Worm (Caenorhabditis elegans) whole organism, L1 larva: ENCODE measurements around the gene R05D3.12.

Source experiments
- C04F5.9 ChIP-seq: sonication (generic microtip); optimal IDR thresholded peaks from 2 replicates; lab custom pipeline; 2016; ENCODE audit warnings: missing genetic modification characterization, missing compliant biosample characterization
- C16A3.4 ChIP-seq: fragments of 150-350 bp; optimal IDR thresholded peaks from 2 replicates; lab custom pipeline; 2014; ENCODE audit warnings: missing biosample characterization, missing genetic modification characterization
- F16B12.6 ChIP-seq: fragments of 150-350 bp; optimal IDR thresholded peaks from 2 replicates; lab custom pipeline; 2014; ENCODE audit warnings: missing biosample characterization, missing genetic modification characterization
- alr-1 ChIP-seq: fragments of 200-800 bp; sonication (Bioruptor generic); optimal IDR thresholded peaks from 2 replicates; lab custom pipeline; 2018; ENCODE audit warnings: borderline replicate concordance, mild to moderate bottlenecking, missing genetic modification characterization, missing compliant biosample characterization
- aly-2 ChIP-seq: fragments of 150-350 bp; optimal IDR thresholded peaks from 2 replicates; lab custom pipeline; 2014; ENCODE audit warnings: missing biosample characterization, missing genetic modification characterization
- ama-1 ChIP-seq: fragments of 150-350 bp; optimal IDR thresholded peaks from 2 replicates; lab custom pipeline; 2014
- ceh-82 ChIP-seq, 3 experiments: fragments of 150-350 bp in 1 of 3; sonication (generic microtip) in 2 of 3; optimal IDR thresholded peaks; 2 replicates each; lab custom pipeline; 2014 to 2017; ENCODE audit warnings: missing biosample characterization in 3 of 3, missing genetic modification characterization in 3 of 3
- ceh-90 ChIP-seq: sonication (generic microtip); optimal IDR thresholded peaks from 2 replicates; lab custom pipeline; 2016; ENCODE audit warnings: missing genetic modification characterization, missing compliant biosample characterization
- ces-1 ChIP-seq: fragments of 150-350 bp; optimal IDR thresholded peaks from 2 replicates; lab custom pipeline; 2014; ENCODE audit warnings: missing biosample characterization, missing genetic modification reagents, missing genetic modification characterization
- elt-2 ChIP-seq: sonication (generic microtip); optimal IDR thresholded peaks from 2 replicates; lab custom pipeline; 2016; ENCODE audit warnings: missing genetic modification characterization, mild to moderate bottlenecking, inconsistent platforms, missing compliant biosample characterization, missing genetic modification reagents
- fkh-10 ChIP-seq: sonication (generic microtip); optimal IDR thresholded peaks from 2 replicates; lab custom pipeline; 2017; ENCODE audit warnings: missing biosample characterization, missing genetic modification reagents, missing genetic modification characterization
- fkh-4 ChIP-seq: sonication (generic microtip); optimal IDR thresholded peaks from 2 replicates; lab custom pipeline; 2016; ENCODE audit warnings: missing compliant biosample characterization, missing genetic modification characterization, borderline replicate concordance
- fkh-8 ChIP-seq: sonication (generic microtip); optimal IDR thresholded peaks from 2 replicates; lab custom pipeline; 2016; ENCODE audit warnings: mild to moderate bottlenecking, missing genetic modification characterization, missing compliant biosample characterization
- fos-1 ChIP-seq: fragments of 150-350 bp; optimal IDR thresholded peaks from 2 replicates; lab custom pipeline; 2014; ENCODE audit warnings: missing biosample characterization, missing genetic modification characterization
- grh-1 ChIP-seq: fragments of 200-800 bp; sonication (Bioruptor generic); IDR thresholded peaks from 2 replicates; pipeline ENCODE4 v1.3.6; 2022; ENCODE audit warnings: missing genetic modification reagents, missing genetic modification characterization, missing compliant biosample characterization
- hlh-17 ChIP-seq: fragments of 200-800 bp; sonication (Bioruptor generic); optimal IDR thresholded peaks from 2 replicates; lab custom pipeline; 2018; ENCODE audit warnings: missing genetic modification characterization, mild to moderate bottlenecking, missing compliant biosample characterization, moderate library complexity, borderline replicate concordance
- hlh-4 ChIP-seq: sonication (generic microtip); optimal IDR thresholded peaks from 2 replicates; lab custom pipeline; 2016; ENCODE audit warnings: mild to moderate bottlenecking, missing genetic modification characterization, missing compliant biosample characterization
- hpl-2 ChIP-seq: fragments of 150-350 bp; optimal IDR thresholded peaks from 2 replicates; lab custom pipeline; 2014; ENCODE audit warnings: missing biosample characterization, missing genetic modification reagents, missing genetic modification characterization
- irx-1 ChIP-seq: sonication (generic microtip); optimal IDR thresholded peaks from 2 replicates; lab custom pipeline; 2016; ENCODE audit warnings: missing genetic modification characterization, missing compliant biosample characterization
- isw-1 ChIP-seq: fragments of 200-800 bp; sonication (Bioruptor generic); IDR thresholded peaks from 2 replicates; pipeline ENCODE4 v1.3.6; 2022; ENCODE audit warnings: missing genetic modification characterization, missing compliant biosample characterization
- jun-1 ChIP-seq: fragments of 150-350 bp; optimal IDR thresholded peaks from 2 replicates; lab custom pipeline; 2014; ENCODE audit warnings: missing biosample characterization, missing genetic modification reagents, missing genetic modification characterization
- lin-13 ChIP-seq: fragments of 150-350 bp; optimal IDR thresholded peaks from 2 replicates; lab custom pipeline; 2014; ENCODE audit warnings: missing biosample characterization, missing genetic modification reagents, missing genetic modification characterization
- lin-14 ChIP-seq: fragments of 200-800 bp; sonication (Bioruptor generic); optimal IDR thresholded peaks from 2 replicates; lab custom pipeline; 2018; ENCODE audit warnings: mild to moderate bottlenecking, missing genetic modification characterization, moderate library complexity, missing compliant biosample characterization
- lin-35 ChIP-seq, 2 experiments: fragments of 150-350 bp; optimal IDR thresholded peaks; 2 replicates each; lab custom pipeline; 2014; ENCODE audit warnings: missing biosample characterization in 2 of 2, missing genetic modification characterization in 2 of 2, missing genetic modification reagents in 2 of 2
- lir-3 ChIP-seq: sonication (generic microtip); optimal IDR thresholded peaks from 2 replicates; lab custom pipeline; 2016; ENCODE audit warnings: mild to moderate bottlenecking, missing genetic modification characterization, moderate library complexity, missing compliant biosample characterization; ENCODE audit not compliant: poor library complexity
- lsy-2 ChIP-seq, 2 experiments: fragments of 150-350 bp; optimal IDR thresholded peaks; 2 replicates each; lab custom pipeline; 2014; ENCODE audit warnings: missing biosample characterization in 2 of 2, missing genetic modification characterization in 2 of 2
- mab-9 ChIP-seq: fragments of 200-800 bp; sonication (Bioruptor generic); IDR thresholded peaks from 2 replicates; pipeline ENCODE4 v1.3.6; 2022; ENCODE audit warnings: missing genetic modification reagents, missing genetic modification characterization, missing compliant biosample characterization
- mdl-1 ChIP-seq, 2 experiments: fragments of 150-350 bp; optimal IDR thresholded peaks; 2 replicates each; lab custom pipeline; 2014 to 2017; ENCODE audit warnings: missing biosample characterization in 2 of 2, missing genetic modification characterization in 2 of 2, inconsistent platforms in 1 of 2
- mef-2 ChIP-seq: fragments of 150-350 bp; optimal IDR thresholded peaks from 2 replicates; lab custom pipeline; 2014; ENCODE audit warnings: missing biosample characterization, missing genetic modification characterization
- mep-1 ChIP-seq: fragments of 150-350 bp; optimal IDR thresholded peaks from 2 replicates; lab custom pipeline; 2014; ENCODE audit warnings: missing biosample characterization, missing genetic modification characterization
- nhr-11 ChIP-seq: fragments of 150-350 bp; optimal IDR thresholded peaks from 2 replicates; lab custom pipeline; 2014; ENCODE audit warnings: missing biosample characterization, missing genetic modification characterization
- nhr-12 ChIP-seq: sonication (generic microtip); optimal IDR thresholded peaks from 2 replicates; lab custom pipeline; 2017; ENCODE audit warnings: missing biosample characterization, missing genetic modification characterization
- nhr-20 ChIP-seq: sonication (generic microtip); optimal IDR thresholded peaks from 2 replicates; lab custom pipeline; 2016; ENCODE audit warnings: mild to moderate bottlenecking, missing genetic modification characterization, missing compliant biosample characterization
- nhr-237 ChIP-seq: fragments of 150-350 bp; optimal IDR thresholded peaks from 2 replicates; lab custom pipeline; 2014; ENCODE audit warnings: missing biosample characterization, missing genetic modification characterization
- nhr-28 ChIP-seq: fragments of 150-350 bp; optimal IDR thresholded peaks from 2 replicates; lab custom pipeline; 2014; ENCODE audit warnings: missing biosample characterization, missing genetic modification characterization
- nhr-47 ChIP-seq: sonication (generic microtip); optimal IDR thresholded peaks from 2 replicates; lab custom pipeline; 2016; ENCODE audit warnings: mild to moderate bottlenecking, missing genetic modification characterization, moderate library complexity, missing compliant biosample characterization
- nhr-71 ChIP-seq: sonication (generic microtip); optimal IDR thresholded peaks from 2 replicates; lab custom pipeline; 2016; ENCODE audit warnings: mild to moderate bottlenecking, missing genetic modification characterization, moderate library complexity, missing compliant biosample characterization
- nhr-76 ChIP-seq: sonication (generic microtip); optimal IDR thresholded peaks from 2 replicates; lab custom pipeline; 2017; ENCODE audit warnings: missing biosample characterization, missing genetic modification characterization
- nhr-85 ChIP-seq: sonication (generic microtip); peaks from one replicate; lab custom pipeline; 2016; ENCODE audit warnings: missing genetic modification characterization, inconsistent platforms, missing compliant biosample characterization
- pag-3 ChIP-seq: sonication (generic microtip); optimal IDR thresholded peaks from 2 replicates; lab custom pipeline; 2017; ENCODE audit warnings: missing genetic modification characterization, mild to moderate bottlenecking, missing compliant biosample characterization, antibody characterized with exemption, borderline replicate concordance; ENCODE audit not compliant: insufficient read depth
- pax-3 ChIP-seq: fragments of 200-800 bp; sonication (Bioruptor generic); optimal IDR thresholded peaks from 2 replicates; lab custom pipeline; 2018; ENCODE audit warnings: mild to moderate bottlenecking, missing genetic modification characterization, moderate library complexity, missing compliant biosample characterization
- rnt-1 ChIP-seq: sonication (generic microtip); optimal IDR thresholded peaks from 2 replicates; lab custom pipeline; 2016; ENCODE audit warnings: mild to moderate bottlenecking, missing genetic modification characterization, moderate library complexity, missing compliant biosample characterization
- snpc-4 ChIP-seq: fragments of 150-350 bp; optimal IDR thresholded peaks from 2 replicates; lab custom pipeline; 2014; ENCODE audit warnings: missing biosample characterization, missing genetic modification characterization
- snu-23 ChIP-seq: sonication (generic microtip); optimal IDR thresholded peaks from 2 replicates; lab custom pipeline; 2016; ENCODE audit warnings: missing genetic modification characterization, missing compliant biosample characterization
- sox-4 ChIP-seq: sonication (generic microtip); optimal IDR thresholded peaks from 2 replicates; lab custom pipeline; 2016; ENCODE audit warnings: missing genetic modification characterization, missing compliant biosample characterization
- sptf-1 ChIP-seq: fragments of 150-350 bp; optimal IDR thresholded peaks from 2 replicates; lab custom pipeline; 2014; ENCODE audit warnings: missing biosample characterization, missing genetic modification characterization
- tlp-1 ChIP-seq: fragments of 150-350 bp; optimal IDR thresholded peaks from 2 replicates; lab custom pipeline; 2014; ENCODE audit warnings: missing biosample characterization, missing genetic modification characterization
- unc-130 ChIP-seq: fragments of 150-350 bp; optimal IDR thresholded peaks from 2 replicates; lab custom pipeline; 2017; ENCODE audit warnings: missing biosample characterization, missing genetic modification characterization, inconsistent platforms
- unc-86 ChIP-seq: sonication (generic microtip); optimal IDR thresholded peaks from 2 replicates; lab custom pipeline; 2016; ENCODE audit warnings: missing genetic modification characterization, missing compliant biosample characterization
- zip-4 ChIP-seq: fragments of 200-800 bp; sonication (Bioruptor generic); optimal IDR thresholded peaks from 2 replicates; lab custom pipeline; 2018; ENCODE audit warnings: mild to moderate bottlenecking, missing genetic modification characterization, moderate library complexity, missing compliant biosample characterization

Gene R05D3.12

DNA sequence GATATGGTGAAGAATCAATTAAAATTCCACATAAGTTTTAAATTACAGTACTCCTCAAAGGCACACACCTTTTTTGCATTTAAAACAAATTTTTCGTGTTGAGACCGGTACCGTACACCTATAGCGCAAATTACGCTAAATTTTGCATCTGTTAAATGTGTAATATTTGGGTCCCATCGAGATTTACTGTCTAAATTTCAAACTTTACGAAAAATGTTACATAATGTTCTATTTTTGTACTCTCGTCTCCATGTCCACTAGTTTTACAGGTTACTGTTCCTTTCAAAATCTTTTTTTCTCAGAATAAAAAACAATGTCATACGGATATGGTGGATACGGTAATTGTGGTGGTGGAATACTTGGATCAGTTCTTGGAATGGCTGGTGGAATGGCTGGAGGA lies 17.7 kb downstream of the R05D3.12 start, which contains the start of gene ZK353.2:
ZK353.2 (plus strand) TSS at position 301 of the 400 bp plus-strand sequence.
- TF ChIP-seq fkh-8 (no peak), unc-130 (tag; lab: Kevin White, UChicago) (no peak), nhr-85 (no peak), C04F5.9 (no peak), nhr-71 (tag; lab: Kevin White, UChicago) (no peak), hlh-4 (tag; lab: Kevin White, UChicago) (no peak), nhr-28 (no peak), sox-4 (no peak), nhr-237 (tag; lab: Kevin White, UChicago) (no peak), unc-86 (tag; lab: Kevin White, UChicago) (no peak), ceh-90 (tag; lab: Kevin White, UChicago) (no peak), nhr-20 (tag; lab: Kevin White, UChicago) (no peak), snpc-4 (tag; lab: Kevin White, UChicago) (no peak), lsy-2 (tag; optimal IDR thresholded peaks at IDR 0.05; lab: Kevin White, UChicago) (no peak), pag-3 (tag; lab: Kevin White, UChicago) (no peak), jun-1 (tag; lab: Kevin White, UChicago) (no peak), fkh-10 (GFP tag; lab: Kevin White, UChicago) (no peak)

DNA sequence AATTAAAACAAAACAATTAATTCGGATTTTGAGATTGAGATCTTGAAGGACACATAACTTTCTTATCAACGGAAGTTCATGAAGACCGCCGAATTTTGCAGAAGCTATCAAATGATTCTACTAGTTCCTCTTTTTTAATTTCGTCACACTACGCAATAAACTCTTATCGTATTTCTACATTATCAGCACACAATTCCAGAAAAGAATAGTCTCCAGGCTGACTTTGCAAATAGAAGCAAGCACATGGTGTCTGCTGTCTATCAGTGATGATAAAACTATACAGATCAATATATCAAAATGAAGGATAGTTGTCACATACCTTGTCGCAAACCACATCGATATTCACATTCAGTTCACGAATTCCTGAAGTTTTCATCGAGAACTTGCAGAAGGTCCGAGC lies 19.7 kb downstream of the R05D3.12 start:
- no peak for TF ChIP-seq aly-2 (tag; lab: Kevin White, UChicago)
- no peak for TF ChIP-seq pax-3
- no peak for TF ChIP-seq mef-2 (tag; lab: Kevin White, UChicago)
- TF ChIP-seq rnt-1 (tag; lab: Kevin White, UChicago), result no peak
- no peak for TF ChIP-seq mab-9 (GFP tag; lab: Robert Waterston, UW)
- TF ChIP-seq ces-1, result no peak
- TF ChIP-seq nhr-47, result no peak
- no peak for TF ChIP-seq unc-86 (tag; lab: Kevin White, UChicago)
- peak in 1 of 2 experiments; percentile 23 for TF ChIP-seq mdl-1 (tag; optimal IDR thresholded peaks at IDR 0.05; lab: Kevin White, UChicago)
- no peak for TF ChIP-seq F16B12.6 (tag; lab: Kevin White, UChicago)
- TF ChIP-seq sptf-1 (tag; lab: Kevin White, UChicago), result no peak
- TF ChIP-seq grh-1 (GFP tag; lab: Robert Waterston, UW), result no peak
- TF ChIP-seq unc-130 (tag; lab: Kevin White, UChicago), result no peak
- no peak for TF ChIP-seq nhr-76 (tag; lab: Kevin White, UChicago)
- TF ChIP-seq lir-3 (tag; lab: Kevin White, UChicago), result no peak
- no peak for TF ChIP-seq fkh-8
- TF ChIP-seq nhr-12 (tag; lab: Kevin White, UChicago), result no peak
- TF ChIP-seq alr-1, result no peak
- no peak for TF ChIP-seq mep-1 (tag; lab: Kevin White, UChicago)
- peak; percentile 44 for TF ChIP-seq jun-1 (tag; lab: Kevin White, UChicago)
- TF ChIP-seq nhr-11 (tag; lab: Kevin White, UChicago), result no peak
- TF ChIP-seq fkh-4 (tag; lab: Kevin White, UChicago), result no peak
- peak; percentile 26 for TF ChIP-seq nhr-20 (tag; lab: Kevin White, UChicago)
- TF ChIP-seq zip-4 (GFP tag; lab: Kevin White, UChicago), result no peak
- TF ChIP-seq hpl-2 (GFP tag; lab: Kevin White, UChicago), result no peak
- TF ChIP-seq ceh-90 (tag; lab: Kevin White, UChicago), result no peak
- no peak for TF ChIP-seq ceh-82 (tag; optimal IDR thresholded peaks at IDR 0.05; lab: Kevin White, UChicago)
- no peak for TF ChIP-seq lsy-2 (tag; optimal IDR thresholded peaks at IDR 0.05; lab: Kevin White, UChicago)
- TF ChIP-seq tlp-1 (tag; lab: Kevin White, UChicago), result peak; percentile 79
- no peak for TF ChIP-seq lin-13
- TF ChIP-seq ama-1, result no peak
- no peak for TF ChIP-seq nhr-85
- TF ChIP-seq lin-14 (GFP tag; lab: Kevin White, UChicago), result peak; percentile 7
- TF ChIP-seq C16A3.4 (tag; lab: Kevin White, UChicago), result no peak
- no peak for TF ChIP-seq sox-4
- TF ChIP-seq elt-2 (tag; lab: Kevin White, UChicago), result peak; percentile 97
- TF ChIP-seq lin-35 (GFP tag; optimal IDR thresholded peaks at IDR 0.05; lab: Kevin White, UChicago), result no peak
- TF ChIP-seq pag-3 (tag; lab: Kevin White, UChicago), result no peak
- TF ChIP-seq nhr-71 (tag; lab: Kevin White, UChicago), result peak; percentile 11
- TF ChIP-seq fos-1 (tag; lab: Kevin White, UChicago), result no peak
- TF ChIP-seq isw-1 (GFP tag; lab: Robert Waterston, UW), result no peak
- TF ChIP-seq hlh-17 (GFP tag; lab: Kevin White, UChicago), result no peak
- no peak for TF ChIP-seq snu-23 (GFP tag; lab: Kevin White, UChicago)
- TF ChIP-seq irx-1 (tag; lab: Kevin White, UChicago), result no peak
- TF ChIP-seq fkh-10 (GFP tag; lab: Kevin White, UChicago), result no peak
